Fruit fly (Drosophila melanogaster) whole organism, embryonic: ENCODE results near the gene Sry-alpha.
A peak's percentile ranks its signal among the peaks of the same experiment; 100 is the strongest.

Experiments used
- B-H1 ChIP-seq: fragments of 200-800 bp; sonication (Bioruptor generic); IDR thresholded peaks from 3 replicates; pipeline ENCODE4 v1.3.6; 2022; ENCODE audit warnings: missing biosample characterization, missing genetic modification characterization
- Bgb ChIP-seq: fragments of 200-800 bp; sonication (Bioruptor generic); IDR thresholded peaks from 2 replicates; pipeline ENCODE4 v1.3.6; 2022; ENCODE audit warnings: missing biosample characterization, missing genetic modification characterization; ENCODE audit not compliant: partially characterized antibody
- CG11398 ChIP-seq: fragments of 200-800 bp; sonication (Bioruptor generic); optimal IDR thresholded peaks from 2 replicates; lab custom pipeline; 2016; ENCODE audit warnings: missing biosample characterization, missing genetic modification characterization
- CG12299 ChIP-seq: fragments of 200-800 bp; sonication (Bioruptor generic); optimal IDR thresholded peaks from 2 replicates; lab custom pipeline; 2018; ENCODE audit warnings: missing biosample characterization, mild to moderate bottlenecking, missing genetic modification characterization
- CG13775 ChIP-seq: fragments of 200-800 bp; sonication (Bioruptor generic); optimal IDR thresholded peaks from 3 replicates; lab custom pipeline; 2017; ENCODE audit warnings: missing biosample characterization, mild to moderate bottlenecking, missing genetic modification characterization
- CG13894 ChIP-seq: fragments of 200-800 bp; sonication (Bioruptor generic); optimal IDR thresholded peaks from 3 replicates; lab custom pipeline; 2018; ENCODE audit warnings: missing biosample characterization, mild to moderate bottlenecking, missing genetic modification characterization, moderate library complexity
- CG14441 ChIP-seq: fragments of 200-800 bp; sonication (Bioruptor generic); IDR thresholded peaks from 2 replicates; pipeline ENCODE4 v1.3.6; 2022; ENCODE audit warnings: missing biosample characterization, missing genetic modification characterization
- CG14710 ChIP-seq: fragments of 200-800 bp; sonication (Bioruptor generic); optimal IDR thresholded peaks from 3 replicates; lab custom pipeline; 2019; ENCODE audit warnings: missing biosample characterization, mild to moderate bottlenecking, missing genetic modification characterization, moderate library complexity
- CG16863 ChIP-seq: fragments of 200-800 bp; sonication (Bioruptor generic); optimal IDR thresholded peaks from 3 replicates; lab custom pipeline; 2016; ENCODE audit warnings: missing biosample characterization, missing genetic modification characterization
- CG17385 ChIP-seq: fragments of 200-800 bp; sonication (Bioruptor generic); optimal IDR thresholded peaks from 3 replicates; lab custom pipeline; 2018; ENCODE audit warnings: missing biosample characterization, mild to moderate bottlenecking, missing genetic modification characterization
- CG2199 ChIP-seq: fragments of 200-800 bp; sonication (Bioruptor generic); IDR thresholded peaks from 3 replicates; pipeline ENCODE4 v1.3.6; 2022; ENCODE audit warnings: missing biosample characterization, missing genetic modification characterization
- CG2678 ChIP-seq: fragments of 200-800 bp; sonication (Bioruptor generic); optimal IDR thresholded peaks from 3 replicates; lab custom pipeline; 2019; ENCODE audit warnings: missing biosample characterization, mild to moderate bottlenecking, missing genetic modification characterization, moderate library complexity
- CG4328 ChIP-seq: fragments of 200-800 bp; sonication (Bioruptor generic); optimal IDR thresholded peaks from 3 replicates; lab custom pipeline; 2017; ENCODE audit warnings: missing biosample characterization, missing genetic modification reagents, missing genetic modification characterization
- CG6272 ChIP-seq: fragments of 200-800 bp; sonication (Bioruptor generic); IDR thresholded peaks from 2 replicates; pipeline ENCODE4 v1.3.6; 2022; ENCODE audit warnings: missing biosample characterization, missing genetic modification characterization
- CG6683 ChIP-seq: fragments of 200-800 bp; sonication (Bioruptor generic); optimal IDR thresholded peaks from 2 replicates; lab custom pipeline; 2017; ENCODE audit warnings: missing biosample characterization, mild to moderate bottlenecking, missing genetic modification characterization, missing genetic modification reagents
- CG6689 ChIP-seq: fragments of 200-800 bp; sonication (Bioruptor generic); IDR thresholded peaks from 2 replicates; pipeline ENCODE4 v1.3.6; 2022; ENCODE audit warnings: missing biosample characterization, missing genetic modification characterization
- CG7271 ChIP-seq: fragments of 200-800 bp; sonication (Bioruptor generic); optimal IDR thresholded peaks from 2 replicates; lab custom pipeline; 2018; ENCODE audit warnings: missing biosample characterization, mild to moderate bottlenecking, missing genetic modification characterization, moderate library complexity
- CG7372 ChIP-seq: fragments of 200-800 bp; sonication (Bioruptor generic); IDR thresholded peaks from 2 replicates; pipeline ENCODE4 v1.3.6; 2022; ENCODE audit warnings: missing biosample characterization, missing genetic modification characterization
- CG7786 ChIP-seq: fragments of 200-800 bp; sonication (Bioruptor generic); optimal IDR thresholded peaks from 2 replicates; lab custom pipeline; 2016; ENCODE audit warnings: missing biosample characterization, missing genetic modification characterization
- CG7839 ChIP-seq: fragments of 200-800 bp; sonication (Bioruptor generic); optimal IDR thresholded peaks from 3 replicates; lab custom pipeline; 2018; ENCODE audit warnings: missing biosample characterization, mild to moderate bottlenecking, missing genetic modification characterization, moderate library complexity
- D ChIP-seq, 2 experiments: fragments of 200-800 bp in 1 of 2; fragments of >200 bp in 1 of 2; sonication (Bioruptor generic) in 1 of 2; optimal IDR thresholded peaks; 2 replicates in 1 of 2; 3 replicates in 1 of 2; lab custom pipeline; 2017; ENCODE audit warnings: mild to moderate bottlenecking in 1 of 2, missing biosample characterization in 1 of 2, missing genetic modification characterization in 1 of 2, missing genetic modification reagents in 1 of 2
- Deaf1 ChIP-seq: fragments of 200-800 bp; optimal IDR thresholded peaks from 3 replicates; lab custom pipeline; 2019; ENCODE audit warnings: missing biosample characterization, mild to moderate bottlenecking, missing genetic modification characterization, moderate library complexity
- Dfd ChIP-seq, 2 experiments: fragments of >200 bp; optimal IDR thresholded peaks; 2 replicates each; lab custom pipeline; 2017; ENCODE audit warnings: missing biosample characterization in 2 of 2, missing genetic modification characterization in 2 of 2
- Doc3 ChIP-seq: fragments of 200-800 bp; sonication (Bioruptor generic); IDR thresholded peaks from 3 replicates; pipeline ENCODE4 v1.3.6; 2022; ENCODE audit warnings: missing biosample characterization, missing genetic modification characterization; ENCODE audit not compliant: partially characterized antibody
- Fer2 ChIP-seq: fragments of 200-800 bp; sonication (Bioruptor generic); optimal IDR thresholded peaks from 2 replicates; lab custom pipeline; 2018; ENCODE audit warnings: missing biosample characterization, mild to moderate bottlenecking, missing genetic modification characterization, moderate library complexity
- HLH3B ChIP-seq: fragments of 200-800 bp; sonication (Bioruptor generic); IDR thresholded peaks from 2 replicates; pipeline ENCODE4 v1.3.6; 2022; ENCODE audit warnings: missing biosample characterization, missing genetic modification characterization
- Hey ChIP-seq: fragments of 200-800 bp; sonication (Bioruptor generic); optimal IDR thresholded peaks from 3 replicates; lab custom pipeline; 2018; ENCODE audit warnings: missing biosample characterization, mild to moderate bottlenecking, missing genetic modification characterization
- Lpt ChIP-seq: fragments of >200 bp; optimal IDR thresholded peaks from 2 replicates; lab custom pipeline; 2018; ENCODE audit warnings: missing biosample characterization, missing genetic modification characterization
- Myb ChIP-seq: fragments of 200-800 bp; sonication (Bioruptor generic); optimal IDR thresholded peaks from 2 replicates; lab custom pipeline; 2016; ENCODE audit warnings: missing biosample characterization, missing genetic modification characterization
- Nf-YB ChIP-seq: fragments of 200-800 bp; sonication (Bioruptor generic); optimal IDR thresholded peaks from 3 replicates; lab custom pipeline; 2019; ENCODE audit warnings: missing biosample characterization, mild to moderate bottlenecking, missing genetic modification characterization, moderate library complexity
- Ptx1 ChIP-seq: fragments of 200-800 bp; sonication (Bioruptor generic); IDR thresholded peaks from 2 replicates; pipeline ENCODE4 v1.3.6; 2022; ENCODE audit warnings: missing biosample characterization, missing genetic modification characterization
- Trl ChIP-seq, 3 experiments: fragments of >200 bp in 2 of 3; fragments of 200-800 bp in 1 of 3; sonication (Bioruptor generic) in 1 of 3; optimal IDR thresholded peaks; 2 replicates in 1 of 3; 3 replicates in 2 of 3; lab custom pipeline; 2016 to 2017; ENCODE audit warnings: missing biosample characterization in 1 of 3, missing genetic modification characterization in 1 of 3
- abd-A ChIP-seq: fragments of 200-800 bp; sonication (Bioruptor generic); optimal IDR thresholded peaks from 3 replicates; lab custom pipeline; 2019; ENCODE audit warnings: missing biosample characterization, mild to moderate bottlenecking, missing genetic modification characterization, moderate library complexity
- crol ChIP-seq: fragments of 200-800 bp; sonication (Bioruptor generic); IDR thresholded peaks from 2 replicates; pipeline ENCODE4 v1.3.6; 2022; ENCODE audit warnings: missing biosample characterization, missing genetic modification characterization
- crp ChIP-seq, 2 experiments: fragments of 200-800 bp; sonication (Bioruptor generic); optimal IDR thresholded peaks; 2 replicates in 1 of 2; 3 replicates in 1 of 2; lab custom pipeline; 2017; ENCODE audit warnings: missing biosample characterization in 2 of 2, missing genetic modification characterization in 2 of 2, mild to moderate bottlenecking in 1 of 2, moderate library complexity in 1 of 2
- cwo ChIP-seq: fragments of 200-800 bp; sonication (Bioruptor generic); optimal IDR thresholded peaks from 3 replicates; lab custom pipeline; 2017; ENCODE audit warnings: missing biosample characterization, missing genetic modification characterization, mild to moderate bottlenecking, moderate library complexity, missing genetic modification reagents
- disco-r ChIP-seq: fragments of 200-800 bp; sonication (Bioruptor generic); optimal IDR thresholded peaks from 2 replicates; lab custom pipeline; 2016; ENCODE audit warnings: missing biosample characterization, missing genetic modification characterization
- en ChIP-seq: fragments of 200-800 bp; sonication (Bioruptor generic); optimal IDR thresholded peaks from 2 replicates; lab custom pipeline; 2016; ENCODE audit warnings: missing biosample characterization, missing genetic modification characterization
- eyg ChIP-seq: fragments of 200-800 bp; sonication (Bioruptor generic); optimal IDR thresholded peaks from 3 replicates; lab custom pipeline; 2016; ENCODE audit warnings: missing biosample characterization, missing genetic modification characterization
- fd3F ChIP-seq: fragments of 200-800 bp; sonication (Bioruptor generic); optimal IDR thresholded peaks from 2 replicates; lab custom pipeline; 2018; ENCODE audit warnings: missing biosample characterization, mild to moderate bottlenecking, missing genetic modification characterization, moderate library complexity
- fu2 ChIP-seq: fragments of 200-800 bp; sonication (Bioruptor generic); optimal IDR thresholded peaks from 2 replicates; lab custom pipeline; 2016; ENCODE audit warnings: missing biosample characterization, missing genetic modification characterization
- ham ChIP-seq: fragments of 200-800 bp; sonication (Bioruptor generic); IDR thresholded peaks from 2 replicates; pipeline ENCODE4 v1.3.6; 2022; ENCODE audit warnings: missing biosample characterization, missing genetic modification characterization
- lov ChIP-seq, 2 experiments: fragments of 200-800 bp in 1 of 2; fragments of >200 bp in 1 of 2; sonication (Bioruptor generic) in 1 of 2; IDR thresholded peaks in 1 of 2; optimal IDR thresholded peaks in 1 of 2; 2 replicates in 1 of 2; 3 replicates in 1 of 2; pipeline versions ENCODE4 v1.3.6 to Lab custom; 2017 to 2022; ENCODE audit warnings: missing biosample characterization in 1 of 2, missing genetic modification characterization in 1 of 2
- nerfin-1 ChIP-seq: fragments of 200-800 bp; sonication (Bioruptor generic); optimal IDR thresholded peaks from 3 replicates; lab custom pipeline; 2019; ENCODE audit warnings: missing biosample characterization, mild to moderate bottlenecking, missing genetic modification characterization, moderate library complexity
- nom ChIP-seq: fragments of 200-800 bp; sonication (Bioruptor generic); optimal IDR thresholded peaks from 2 replicates; lab custom pipeline; 2017; ENCODE audit warnings: missing biosample characterization, missing genetic modification characterization, mild to moderate bottlenecking, moderate library complexity, missing genetic modification reagents
- stwl ChIP-seq: fragments of 200-800 bp; sonication (Bioruptor generic); optimal IDR thresholded peaks from 3 replicates; lab custom pipeline; 2018; ENCODE audit warnings: missing biosample characterization, mild to moderate bottlenecking, missing genetic modification characterization, moderate library complexity
- wek ChIP-seq: fragments of 200-800 bp; sonication (Bioruptor generic); optimal IDR thresholded peaks from 3 replicates; lab custom pipeline; 2018; ENCODE audit warnings: missing biosample characterization, mild to moderate bottlenecking, missing genetic modification characterization, moderate library complexity
- yki ChIP-seq: fragments of >200 bp; optimal IDR thresholded peaks from 3 replicates; lab custom pipeline; 2018

Sry-alpha gene

dm6 chr3R:30090261-30091006 lies 50.9 kb downstream of the Sry-alpha start (continued):
- peak; percentile 72 for TF ChIP-seq crol (GFP tag; lab: Robert Waterston, UW)
- no peak for TF ChIP-seq B-H1 (GFP tag; lab: Robert Waterston, UW)
- no peak for TF ChIP-seq CG7839 (tag; lab: Kevin White, UChicago)
- TF ChIP-seq Deaf1 (tag; lab: Kevin White, UChicago), result peak; percentile 31
- no peak for TF ChIP-seq HLH3B (GFP tag; lab: Robert Waterston, UW)
- peak; percentile 29; the same call in 1 of the 2 replicates for TF ChIP-seq Bgb (GFP tag; lab: Robert Waterston, UW)
- TF ChIP-seq Nf-YB (GFP tag; lab: Kevin White, UChicago), result no peak
- TF ChIP-seq wek (GFP tag; lab: Kevin White, UChicago), result no peak
- no peak for TF ChIP-seq Lpt (GFP tag; lab: Kevin White, UChicago)
- no peak for TF ChIP-seq stwl
- no peak for TF ChIP-seq en (GFP tag; lab: Kevin White, UChicago)
- TF ChIP-seq CG14441 (GFP tag; lab: Robert Waterston, UW), result no peak
- no peak for TF ChIP-seq D (optimal IDR thresholded peaks at IDR 0.05; lab: Kevin White, UChicago)
- no peak for TF ChIP-seq D (GFP tag; optimal IDR thresholded peaks at IDR 0.05; lab: Kevin White, UChicago)
- TF ChIP-seq abd-A (tag; lab: Kevin White, UChicago), result peak; percentile 8
- TF ChIP-seq Hey, result peak; percentile 75
- TF ChIP-seq CG16863, result no peak
- TF ChIP-seq disco-r, result no peak
- no peak for TF ChIP-seq fd3F (GFP tag; lab: Kevin White, UChicago)
- peak; percentile 29 for TF ChIP-seq yki (lab: Kevin White, UChicago)
- no peak for TF ChIP-seq Dfd (GFP tag; optimal IDR thresholded peaks at IDR 0.05; lab: Kevin White, UChicago)
- no peak for TF ChIP-seq CG12299 (tag; lab: Kevin White, UChicago)
- no peak for TF ChIP-seq CG14710 (tag; lab: Kevin White, UChicago)
- peak; percentile 32 for TF ChIP-seq nom (GFP tag; lab: Kevin White, UChicago)
- TF ChIP-seq CG7372, result no peak
- no peak for TF ChIP-seq lov (optimal IDR thresholded peaks at IDR 0.05; lab: Kevin White, UChicago)
- TF ChIP-seq lov (GFP tag; IDR thresholded peaks at IDR 0.05; lab: Robert Waterston, UW), result no peak
- TF ChIP-seq ham (GFP tag; lab: Robert Waterston, UW), result no peak
- TF ChIP-seq CG6272, result no peak
- TF ChIP-seq CG13775 (GFP tag; lab: Kevin White, UChicago), result no peak
- no peak for TF ChIP-seq CG2199 (GFP tag; lab: Robert Waterston, UW)
- TF ChIP-seq eyg (GFP tag; lab: Kevin White, UChicago), result no peak
- TF ChIP-seq CG4328 (GFP tag; lab: Kevin White, UChicago), result no peak
- peak in 1 of 2 experiments; percentile 41 for TF ChIP-seq crp (GFP tag; optimal IDR thresholded peaks at IDR 0.05; lab: Kevin White, UChicago)
- no peak for TF ChIP-seq CG11398 (GFP tag; lab: Kevin White, UChicago)
- TF ChIP-seq CG6689, result no peak
- TF ChIP-seq fu2 (GFP tag; lab: Kevin White, UChicago), result no peak
- no peak for TF ChIP-seq Ptx1 (GFP tag; lab: Robert Waterston, UW)
- TF ChIP-seq CG17385 (GFP tag; lab: Kevin White, UChicago), result no peak
- no peak for TF ChIP-seq CG6683
- no peak for TF ChIP-seq Fer2 (tag; lab: Kevin White, UChicago)
- TF ChIP-seq Myb (GFP tag; lab: Kevin White, UChicago), result no peak
- peak; percentile 19 for TF ChIP-seq cwo
- no peak for TF ChIP-seq CG2678 (tag; lab: Kevin White, UChicago)
- no peak for TF ChIP-seq nerfin-1
- TF ChIP-seq CG7786, result no peak
- peak; percentile 65 to 83 for TF ChIP-seq Trl (optimal IDR thresholded peaks at IDR 0.05; lab: Kevin White, UChicago)
- TF ChIP-seq Trl (GFP tag; optimal IDR thresholded peaks at IDR 0.05; lab: Kevin White, UChicago), result no peak
- TF ChIP-seq CG13894 (tag; lab: Kevin White, UChicago), result peak; percentile 77
- TF ChIP-seq Doc3, result no peak
- TF ChIP-seq CG7271 (tag; lab: Kevin White, UChicago), result no peak
